Worm (Caenorhabditis elegans): ENCODE data around the gene cox-18.

cox-18 gene

DNA sequence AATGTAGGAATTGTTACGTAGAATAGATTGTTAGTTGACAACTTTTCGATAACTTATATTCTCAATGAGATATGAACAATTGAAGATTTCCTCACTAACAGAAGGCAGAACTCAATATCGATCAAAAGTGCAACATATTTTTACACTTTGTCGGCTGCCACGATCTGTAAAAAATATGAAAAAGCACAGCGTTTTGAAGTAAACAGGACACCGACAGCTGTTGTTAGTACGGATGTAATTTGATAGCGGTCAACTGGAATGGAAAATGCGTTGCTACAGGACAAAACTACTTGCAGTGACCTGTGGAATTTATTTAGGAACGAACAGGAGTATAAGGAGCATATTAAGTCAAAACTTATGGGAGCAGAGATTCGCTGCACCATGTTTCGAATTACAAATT, 8.7 kb downstream of the cox-18 start:
- TF ChIP-seq ztf-11 (tag; optimal IDR thresholded peaks at IDR 0.05) (no peak), F13H6.1 (tag; optimal IDR thresholded peaks at IDR 0.05) (peak; percentile 52), ceh-82 (tag; optimal IDR thresholded peaks at IDR 0.05) (no peak), nhr-10 (tag; optimal IDR thresholded peaks at IDR 0.05) (no peak), C34F6.9 (tag; optimal IDR thresholded peaks at IDR 0.05) (no peak), sma-3 (GFP tag; optimal IDR thresholded peaks at IDR 0.05) (no peak), lin-11 (tag; optimal IDR thresholded peaks at IDR 0.05) (no peak)

DNA sequence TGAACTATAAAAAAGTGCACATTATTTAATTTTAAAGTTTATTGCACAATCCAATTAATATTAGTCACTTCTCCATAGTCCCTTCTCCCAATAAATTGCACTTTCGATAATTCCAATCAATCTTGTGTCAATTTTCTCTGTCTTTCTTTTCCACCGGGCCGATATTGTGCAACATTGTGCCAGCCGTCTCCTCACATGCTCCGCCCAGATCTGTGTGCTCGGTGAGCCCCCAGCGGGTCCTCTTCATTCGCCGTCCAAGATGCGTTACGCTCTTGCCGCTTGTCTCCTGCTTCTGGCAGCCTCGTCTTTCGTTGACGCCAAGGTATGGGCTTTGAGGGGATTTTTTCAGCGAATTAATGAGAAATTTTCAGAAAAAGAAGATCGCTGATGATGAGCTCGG, 9.9 kb downstream of the cox-18 start, which contains the start of gene ost-1:
Gene ost-1 (plus strand): TSS at position 207 of the 400 bp plus-strand sequence.
- TF ChIP-seq lin-11 (tag; optimal IDR thresholded peaks at IDR 0.05) = no peak
- no peak for TF ChIP-seq mbf-1 (tag; optimal IDR thresholded peaks at IDR 0.05)
- no peak for TF ChIP-seq nhr-237 (tag; optimal IDR thresholded peaks at IDR 0.05)
- peak; percentile 35 for TF ChIP-seq nhr-129 (tag; optimal IDR thresholded peaks at IDR 0.05)
- TF ChIP-seq F13H6.1 (tag; optimal IDR thresholded peaks at IDR 0.05) = peak; percentile 31
- peak; percentile 3 for TF ChIP-seq sma-9 (GFP tag; optimal IDR thresholded peaks at IDR 0.05)
- TF ChIP-seq sma-9 (tag; optimal IDR thresholded peaks at IDR 0.05) = no peak

DNA sequence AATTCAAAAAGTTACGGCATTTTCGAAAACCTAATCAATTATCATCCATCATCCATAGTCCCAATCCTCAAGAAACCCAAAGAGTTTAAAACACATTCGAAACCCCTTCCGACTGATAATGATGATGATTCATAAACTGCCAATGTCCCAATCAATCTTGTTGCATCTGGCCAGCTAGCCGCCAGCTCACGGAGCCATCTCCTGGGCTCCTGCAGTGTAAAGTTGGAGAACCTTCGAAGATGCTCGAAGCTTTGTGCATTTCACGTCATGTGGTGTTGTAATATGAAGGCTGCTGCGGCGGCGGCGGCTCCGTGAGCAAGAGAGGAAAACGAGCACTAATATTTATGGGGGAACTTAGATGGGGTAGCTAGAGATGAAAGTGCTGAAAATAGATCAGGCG, 10.8 kb downstream of the cox-18 start:
- TF ChIP-seq C34F6.9 (tag; optimal IDR thresholded peaks at IDR 0.05) (no peak), nhr-129 (tag; optimal IDR thresholded peaks at IDR 0.05) (peak; percentile 66), nhr-25 (tag; optimal IDR thresholded peaks at IDR 0.05) (no peak), lsy-2 (tag; optimal IDR thresholded peaks at IDR 0.05) (peak in 1 of 2 experiments; percentile 23), sma-9 (GFP tag; optimal IDR thresholded peaks at IDR 0.05) (peak; percentile 52), sma-9 (tag; optimal IDR thresholded peaks at IDR 0.05) (no peak), ztf-4 (tag; optimal IDR thresholded peaks at IDR 0.05) (peak; percentile 40), F13H6.1 (tag; optimal IDR thresholded peaks at IDR 0.05) (peak; percentile 82)

DNA sequence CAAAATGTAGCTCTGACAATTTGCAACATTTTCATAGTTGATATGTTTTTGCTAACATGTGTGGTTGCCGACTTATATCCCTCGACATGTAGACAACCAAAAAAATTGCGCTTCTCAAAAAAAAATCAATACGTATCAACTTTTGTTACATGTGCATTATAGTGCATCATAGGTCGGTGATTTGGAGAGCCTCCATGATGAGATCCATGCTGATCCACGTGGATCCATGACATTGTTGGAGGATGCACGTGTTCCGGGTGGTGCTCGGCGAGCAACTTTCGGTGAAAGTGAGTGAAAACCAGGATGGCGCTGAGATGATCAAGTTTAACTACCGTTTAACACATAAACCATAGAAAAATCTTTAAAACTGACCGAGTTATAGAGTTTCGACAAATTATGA, 13.7 kb downstream of the cox-18 start:
- TF ChIP-seq crh-2 (tag; optimal IDR thresholded peaks at IDR 0.05) (no peak), ztf-11 (tag; optimal IDR thresholded peaks at IDR 0.05) (no peak), mab-5 (tag; optimal IDR thresholded peaks at IDR 0.05) (no peak), F13H6.1 (tag; optimal IDR thresholded peaks at IDR 0.05) (peak; percentile 20), Y55F3AM.14 (GFP tag; optimal IDR thresholded peaks at IDR 0.05) (no peak)

DNA sequence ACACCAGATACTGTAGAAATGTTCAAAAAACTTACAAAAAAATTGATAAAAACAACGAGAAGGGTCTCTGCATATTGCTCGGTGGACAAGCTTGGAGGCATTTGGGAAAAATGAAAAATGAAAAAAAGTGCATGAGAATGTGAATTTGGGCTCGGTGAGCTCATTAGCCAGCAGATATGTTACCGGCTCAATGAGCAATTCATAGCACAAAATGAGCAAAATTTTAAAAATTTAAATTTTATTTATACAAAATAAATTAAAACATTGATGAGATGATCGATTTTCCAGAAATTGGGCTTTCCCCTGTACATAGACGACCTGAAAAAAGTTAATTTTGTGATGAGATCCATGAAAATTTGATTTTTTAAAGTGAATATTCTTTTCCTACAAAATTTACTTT, 16.4 kb downstream of the cox-18 start, which contains the start of gene srx-14:
Gene srx-14 (minus strand): TSS at position 101 of the 400 bp plus-strand sequence.
- no peak for TF ChIP-seq egl-27 (tag; optimal IDR thresholded peaks at IDR 0.05)
- no peak for TF ChIP-seq ztf-4 (tag; optimal IDR thresholded peaks at IDR 0.05)
- TF ChIP-seq nhr-23 (tag; optimal IDR thresholded peaks at IDR 0.05) = no peak
- TF ChIP-seq peb-1 (tag; optimal IDR thresholded peaks at IDR 0.05) = no peak
- TF ChIP-seq mdl-1 (tag; optimal IDR thresholded peaks at IDR 0.05) = no peak
- TF ChIP-seq nhr-12 (tag; optimal IDR thresholded peaks at IDR 0.05) = no peak
- TF ChIP-seq ceh-16 (tag; optimal IDR thresholded peaks at IDR 0.05) = no peak
- no peak for TF ChIP-seq mbf-1 (tag; optimal IDR thresholded peaks at IDR 0.05)
- no peak for TF ChIP-seq zag-1 (tag; optimal IDR thresholded peaks at IDR 0.05)
- no peak for TF ChIP-seq fos-1 (tag; optimal IDR thresholded peaks at IDR 0.05)
- TF ChIP-seq nhr-25 (tag; optimal IDR thresholded peaks at IDR 0.05) = no peak

DNA sequence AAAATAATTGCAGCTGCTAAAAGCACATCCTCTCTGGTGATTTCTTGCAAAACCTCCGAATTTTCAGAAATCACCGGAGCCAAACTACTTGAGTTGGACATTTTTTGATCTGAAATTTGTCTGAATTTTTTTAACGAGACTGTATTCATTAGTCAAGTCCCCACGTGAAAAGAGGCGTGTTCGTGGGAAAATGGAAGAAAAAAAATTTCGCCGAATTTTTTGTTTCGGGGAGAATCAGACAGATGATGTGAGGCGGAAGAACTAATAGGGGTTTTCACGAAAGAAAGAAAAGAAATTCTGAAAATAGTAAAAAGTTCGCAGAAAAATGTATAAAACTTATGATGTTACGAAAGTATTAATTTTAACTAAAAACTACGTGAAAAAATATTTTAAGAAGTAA, 21.3 kb downstream of the cox-18 start, which contains the start of gene srx-13:
Gene srx-13 (minus strand): TSS at position 101 of the 400 bp plus-strand sequence.
- no peak for TF ChIP-seq nhr-77 (tag; optimal IDR thresholded peaks at IDR 0.05)
- TF ChIP-seq sma-9 (GFP tag; optimal IDR thresholded peaks at IDR 0.05) = no peak
- no peak for TF ChIP-seq sma-9 (tag; optimal IDR thresholded peaks at IDR 0.05)
- TF ChIP-seq unc-55 (GFP tag; optimal IDR thresholded peaks at IDR 0.05) = no peak
- no peak for TF ChIP-seq lsy-2 (tag; optimal IDR thresholded peaks at IDR 0.05)
- TF ChIP-seq nhr-12 (tag; optimal IDR thresholded peaks at IDR 0.05) = no peak
- no peak for TF ChIP-seq nhr-10 (tag; optimal IDR thresholded peaks at IDR 0.05)
- TF ChIP-seq lin-13 (GFP tag; optimal IDR thresholded peaks at IDR 0.05) = no peak
- no peak for TF ChIP-seq ztf-1 (GFP tag; conservative IDR thresholded peaks at IDR 0.05)
- TF ChIP-seq nhr-25 (tag; optimal IDR thresholded peaks at IDR 0.05) = no peak
- TF ChIP-seq mbf-1 (tag; optimal IDR thresholded peaks at IDR 0.05) = no peak
- TF ChIP-seq ama-1 (optimal IDR thresholded peaks at IDR 0.05) = no peak
- TF ChIP-seq F13H6.1 (tag; optimal IDR thresholded peaks at IDR 0.05) = no peak
- no peak for TF ChIP-seq R02D3.7 (tag; optimal IDR thresholded peaks at IDR 0.05)
- no peak for TF ChIP-seq peb-1 (tag; optimal IDR thresholded peaks at IDR 0.05)
- TF ChIP-seq unc-39 (tag; optimal IDR thresholded peaks at IDR 0.05) = no peak

All from whole organism, L2 larva.